Worm (Caenorhabditis elegans): Measurements from ENCODE around the gene cest-31.

DNA sequence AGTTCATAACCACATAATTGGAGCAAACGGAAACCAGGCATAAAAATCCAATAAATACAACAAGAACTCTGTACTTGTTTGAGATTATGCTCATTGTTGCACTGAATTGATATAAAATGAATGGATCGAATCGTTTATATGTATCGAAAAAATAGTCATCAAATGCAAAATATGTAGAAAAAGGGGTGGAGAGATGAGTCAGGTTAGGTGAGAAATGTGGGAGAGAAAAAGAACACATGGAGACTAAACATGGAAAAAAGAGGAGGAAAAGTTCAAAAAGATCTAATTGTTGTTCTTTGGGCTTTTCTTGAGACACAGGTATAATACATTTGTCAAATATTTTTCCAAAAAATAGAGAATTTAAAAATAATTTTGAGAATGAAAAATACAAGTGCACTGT is 14.3 kb downstream of the cest-31 start, which contains the start of gene K11G9.5:
- TF ChIP-seq pha-4 (tag; optimal IDR thresholded peaks at IDR 0.05), result no peak
- TF ChIP-seq sea-2 (GFP tag; IDR thresholded peaks at IDR 0.05), result no peak
- no peak for TF ChIP-seq ztf-26 (tag; optimal IDR thresholded peaks at IDR 0.05)
- no peak for TF ChIP-seq snpc-4 (GFP tag; optimal IDR thresholded peaks at IDR 0.05)
- TF ChIP-seq snpc-4 (tag; optimal IDR thresholded peaks at IDR 0.05), result no peak
